Fruit fly (Drosophila melanogaster): ENCODE measurements around the gene CG18249.

Gene CG18249

DNA sequence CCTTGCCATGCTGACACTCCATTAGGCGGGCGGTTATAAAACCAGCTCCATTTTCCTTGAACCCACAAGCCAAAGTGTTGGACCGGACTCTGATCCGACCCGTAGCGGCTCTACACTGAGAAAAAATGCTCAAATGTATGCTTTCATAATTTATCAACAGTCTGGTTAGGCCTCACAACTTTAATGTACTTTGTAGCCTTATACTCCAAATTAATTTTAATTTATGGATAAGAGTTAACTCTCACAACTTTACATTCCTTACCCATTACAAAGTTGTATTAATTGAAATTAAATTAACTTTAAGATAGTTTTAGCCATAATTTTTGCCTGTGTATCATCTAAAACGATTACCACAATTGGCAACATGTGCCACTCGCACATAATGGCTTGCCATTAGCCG is 36.1 kb downstream of the CG18249 start (continued):
- peak; percentile 52 for TF ChIP-seq CG15269 (tag; optimal IDR thresholded peaks at IDR 0.05)
- 0 out of 3 replicates have a peak, but pooled peaks have one; percentile 11 for TF ChIP-seq ase (GFP tag; IDR thresholded peaks at IDR 0.05)
- peak; percentile 26 for TF ChIP-seq CG10147 (GFP tag; optimal IDR thresholded peaks at IDR 0.05)
- TF ChIP-seq Ets65A (GFP tag), result peak; percentile 86
- TF ChIP-seq Usf (GFP tag; optimal IDR thresholded peaks at IDR 0.05), result no peak
- TF ChIP-seq bsh (GFP tag; optimal IDR thresholded peaks at IDR 0.05), result peak in 1 of 2 experiments; percentile 9
- TF ChIP-seq CG32532 (GFP tag; IDR thresholded peaks at IDR 0.05), result peak; percentile 23; the same call in 1 of the 2 replicates
- TF ChIP-seq CG10979 (tag; optimal IDR thresholded peaks at IDR 0.05), result peak; percentile 1
- TF ChIP-seq Abd-B (GFP tag; optimal IDR thresholded peaks at IDR 0.05), result no peak
- no peak for TF ChIP-seq bigmax (GFP tag; optimal IDR thresholded peaks at IDR 0.05)
- TF ChIP-seq CG13424 (tag; optimal IDR thresholded peaks at IDR 0.05), result peak; percentile 26
- TF ChIP-seq HHEX (GFP tag; optimal IDR thresholded peaks at IDR 0.05), result peak; percentile 36
- TF ChIP-seq CG2889 (GFP tag; IDR thresholded peaks at IDR 0.05), result no peak
- TF ChIP-seq Aef1 (GFP tag; IDR thresholded peaks at IDR 0.05), result no peak
- peak; percentile 67; the same call in 1 of the 2 replicates for TF ChIP-seq Drgx (GFP tag; IDR thresholded peaks at IDR 0.05)
- TF ChIP-seq CG2678 (tag; optimal IDR thresholded peaks at IDR 0.05), result peak; percentile 61
- no peak for TF ChIP-seq ems (GFP tag; optimal IDR thresholded peaks at IDR 0.05)
- TF ChIP-seq Fer2 (tag; optimal IDR thresholded peaks at IDR 0.05), result no peak
- peak; percentile 36 for TF ChIP-seq ind (GFP tag; optimal IDR thresholded peaks at IDR 0.05)
- peak; percentile 37; the same call in 2 of the 3 replicates for TF ChIP-seq row (GFP tag; IDR thresholded peaks at IDR 0.05)
- no peak for TF ChIP-seq B-H2 (GFP tag; optimal IDR thresholded peaks at IDR 0.05)
- TF ChIP-seq al (GFP tag; IDR thresholded peaks at IDR 0.05), result 0 out of 2 replicates have a peak, but pooled peaks have one; percentile 4
- TF ChIP-seq CG12769 (tag; optimal IDR thresholded peaks at IDR 0.05), result peak; percentile 40
- TF ChIP-seq Deaf1 (tag; optimal IDR thresholded peaks at IDR 0.05), result peak; percentile 4
- no peak for TF ChIP-seq crol (GFP tag; IDR thresholded peaks at IDR 0.05)
- TF ChIP-seq CG12071 (GFP tag; optimal IDR thresholded peaks at IDR 0.05), result peak; percentile 22
- peak; percentile 11 for TF ChIP-seq CG1603 (tag; optimal IDR thresholded peaks at IDR 0.05)
- TF ChIP-seq CG10431 (GFP tag; optimal IDR thresholded peaks at IDR 0.05), result no peak
- TF ChIP-seq Fer1 (GFP tag; optimal IDR thresholded peaks at IDR 0.05), result peak; percentile 45
- TF ChIP-seq tx (GFP tag; optimal IDR thresholded peaks at IDR 0.05), result no peak
- peak; percentile 25 for TF ChIP-seq lilli (GFP tag; optimal IDR thresholded peaks at IDR 0.05)
- TF ChIP-seq CG11504 (tag; optimal IDR thresholded peaks at IDR 0.05), result peak; percentile 59
- peak; percentile 45; the same call in 1 of the 2 replicates for TF ChIP-seq CG14441 (GFP tag; IDR thresholded peaks at IDR 0.05)
- peak; percentile 65 for TF ChIP-seq gem (tag; optimal IDR thresholded peaks at IDR 0.05)
- TF ChIP-seq mam (GFP tag; optimal IDR thresholded peaks at IDR 0.05), result peak; percentile 12
- TF ChIP-seq sens (GFP tag), result peak; percentile 39
- TF ChIP-seq HLHmδ (GFP tag; optimal IDR thresholded peaks at IDR 0.05), result no peak
- peak; percentile 19 for TF ChIP-seq bcd (GFP tag; optimal IDR thresholded peaks at IDR 0.05)
- TF ChIP-seq CG12219 (GFP tag; optimal IDR thresholded peaks at IDR 0.05), result peak; percentile 39
- TF ChIP-seq lmd (GFP tag; IDR thresholded peaks at IDR 0.05), result peak; percentile 37; the same call in 1 of the 2 replicates
- peak; percentile 33 for TF ChIP-seq phol (tag; optimal IDR thresholded peaks at IDR 0.05)
- peak; percentile 7 for TF ChIP-seq Oli (tag; optimal IDR thresholded peaks at IDR 0.05)
- TF ChIP-seq Atf6 (GFP tag; IDR thresholded peaks at IDR 0.05), result no peak
- peak; percentile 31 for TF ChIP-seq CG7556 (GFP tag; optimal IDR thresholded peaks at IDR 0.05)
- no peak for TF ChIP-seq dati (GFP tag; IDR thresholded peaks at IDR 0.05)
- TF ChIP-seq sna (GFP tag; IDR thresholded peaks at IDR 0.05; ENCODE audit: partially characterized antibody), result no peak
- 0 out of 3 replicates have a peak, but pooled peaks have one; percentile 43 for TF ChIP-seq CG17361 (GFP tag; IDR thresholded peaks at IDR 0.05)
- peak; percentile 54 for TF ChIP-seq grau (tag; optimal IDR thresholded peaks at IDR 0.05)
- TF ChIP-seq CG10209 (GFP tag; optimal IDR thresholded peaks at IDR 0.05), result peak; percentile 32
- TF ChIP-seq slp2 (GFP tag; optimal IDR thresholded peaks at IDR 0.05), result no peak
- TF ChIP-seq org-1 (GFP tag; optimal IDR thresholded peaks at IDR 0.05), result peak; percentile 11
